Worm (Caenorhabditis elegans) whole organism, L4/young adult: ENCODE measurements around the gene C27D8.4.
"Not testable (repeated sequence)": the region's sequence is repeated elsewhere in the genome, so short reads cannot be mapped to it uniquely, and the experiment has no call there.

Source experiments
- W03F9.2 ChIP-seq: fragments of 150-350 bp; optimal IDR thresholded peaks from 2 replicates; lab custom pipeline; 2014; ENCODE audit warnings: missing biosample characterization, missing genetic modification characterization
- dao-5 ChIP-seq: sonication (generic microtip); optimal IDR thresholded peaks from 2 replicates; lab custom pipeline; 2016; ENCODE audit warnings: missing genotype, missing genetic modification characterization, moderate library complexity, missing compliant biosample characterization
- him-1 ChIP-seq: sonication (generic microtip); optimal IDR thresholded peaks from 2 replicates; lab custom pipeline; 2016; ENCODE audit warnings: missing genotype, missing genetic modification reagents, missing genetic modification characterization, missing compliant biosample characterization

C27D8.4 gene

ce11 chrIV:12703811-12704210 lies at the start of gene C27D8.4:
Gene C27D8.4 (plus strand): TSS chrIV:12704111.
- TF ChIP-seq him-1 (tag; lab: Kevin White, UChicago), result no peak

- TF ChIP-seq him-1 (tag; lab: Kevin White, UChicago) (no peak), dao-5 (tag; lab: Kevin White, UChicago) (no peak), W03F9.2 (tag; lab: Kevin White, UChicago) (no peak)
Observed at ce11 chrIV:12674700-12675099, 29.2 kb upstream of the C27D8.4 start, which contains the start of gene T23B5.4. Gene T23B5.4 (plus strand): TSS chrIV:12675000.

ce11 chrIV:12677137-12677536 lies 26.8 kb upstream of the C27D8.4 start, which contains the start of gene T23B5.6:
Gene T23B5.6 (minus strand): TSS chrIV:12677237.
- not testable (repeated sequence) for TF ChIP-seq him-1, W03F9.2, dao-5 (tag; lab: Kevin White, UChicago)

ce11 chrIV:12684341-12684740 lies 19.6 kb upstream of the C27D8.4 start, which contains the start of gene prmt-9:
Gene prmt-9 (minus strand): TSS chrIV:12684378.
- TF ChIP-seq dao-5 (tag; lab: Kevin White, UChicago) (no peak), him-1 (tag; lab: Kevin White, UChicago) (no peak), W03F9.2 (tag; lab: Kevin White, UChicago) (no peak)

ce11 chrIV:12684826-12685594 lies 18.9 kb upstream of the C27D8.4 start:
- TF ChIP-seq him-1 (tag; lab: Kevin White, UChicago) (no peak), W03F9.2 (tag; lab: Kevin White, UChicago) (no peak), dao-5 (tag; lab: Kevin White, UChicago) (no peak)

- TF ChIP-seq dao-5 (tag; lab: Kevin White, UChicago) (no peak), him-1 (tag; lab: Kevin White, UChicago) (no peak)
Observed at ce11 chrIV:12685827-12686226, 18.1 kb upstream of the C27D8.4 start.

ce11 chrIV:12688370-12688769 lies 15.5 kb upstream of the C27D8.4 start, which contains the start of gene T23B5.3:
Gene T23B5.3 (plus strand): TSS chrIV:12688670.
- TF ChIP-seq W03F9.2 (tag; lab: Kevin White, UChicago), result no peak
- no peak for TF ChIP-seq dao-5 (tag; lab: Kevin White, UChicago)
- TF ChIP-seq him-1 (tag; lab: Kevin White, UChicago), result no peak

- no peak for TF ChIP-seq him-1 (tag; lab: Kevin White, UChicago)
- no peak for TF ChIP-seq W03F9.2 (tag; lab: Kevin White, UChicago)
- TF ChIP-seq dao-5 (tag; lab: Kevin White, UChicago), result no peak
Observed at ce11 chrIV:12689292-12689691, 14.6 kb upstream of the C27D8.4 start.

- no peak for TF ChIP-seq him-1 (tag; lab: Kevin White, UChicago)
- no peak for TF ChIP-seq W03F9.2 (tag; lab: Kevin White, UChicago)
- TF ChIP-seq dao-5 (tag; lab: Kevin White, UChicago), result no peak
Observed at ce11 chrIV:12689709-12690142, 14.2 kb upstream of the C27D8.4 start.

ce11 chrIV:12698880-12699279 lies 5.0 kb upstream of the C27D8.4 start:
- no peak for TF ChIP-seq him-1 (tag; lab: Kevin White, UChicago)
- TF ChIP-seq W03F9.2 (tag; lab: Kevin White, UChicago), result no peak
- no peak for TF ChIP-seq dao-5 (tag; lab: Kevin White, UChicago)

ce11 chrIV:12700204-12700603 lies 3.7 kb upstream of the C27D8.4 start:
- TF ChIP-seq W03F9.2 (tag; lab: Kevin White, UChicago), result no peak
- TF ChIP-seq him-1 (tag; lab: Kevin White, UChicago), result no peak
- TF ChIP-seq dao-5 (tag; lab: Kevin White, UChicago), result no peak

- TF ChIP-seq him-1 (tag; lab: Kevin White, UChicago) (no peak), dao-5 (tag; lab: Kevin White, UChicago) (no peak), W03F9.2 (tag; lab: Kevin White, UChicago) (no peak)
Observed at ce11 chrIV:12700944-12701343, 3.0 kb upstream of the C27D8.4 start.

- TF ChIP-seq W03F9.2 (tag; lab: Kevin White, UChicago) (no peak), dao-5 (tag; lab: Kevin White, UChicago) (no peak), him-1 (tag; lab: Kevin White, UChicago) (no peak)
Observed at ce11 chrIV:12710996-12711395, 7.1 kb downstream of the C27D8.4 start, which contains the start of gene C27D8.2. Gene C27D8.2 (plus strand): TSS chrIV:12711217.

- TF ChIP-seq W03F9.2 (tag; lab: Kevin White, UChicago) (no peak), dao-5 (tag; lab: Kevin White, UChicago) (no peak), him-1 (tag; lab: Kevin White, UChicago) (no peak)
Observed at ce11 chrIV:12711644-12712043, 7.7 kb downstream of the C27D8.4 start, which contains the start of gene C27D8.3. Gene C27D8.3 (minus strand): TSS chrIV:12711744.
